Worm (Caenorhabditis elegans) whole organism, L3 larva: ENCODE data around the gene K02E10.5.

Experiments used
- ama-1 ChIP-seq: fragments of 150-350 bp; optimal IDR thresholded peaks from 2 replicates; lab custom pipeline; 2018
- egl-27 ChIP-seq: sonication (generic microtip); optimal IDR thresholded peaks from 4 replicates; lab custom pipeline; 2017; ENCODE audit warnings: missing biosample characterization, missing genetic modification reagents, missing genetic modification characterization
- fkh-10 ChIP-seq: sonication (generic microtip); optimal IDR thresholded peaks from 2 replicates; lab custom pipeline; 2017; ENCODE audit warnings: missing biosample characterization, missing genetic modification reagents, missing genetic modification characterization
- fos-1 ChIP-seq: fragments of 150-350 bp; optimal IDR thresholded peaks from 2 replicates; lab custom pipeline; 2014; ENCODE audit warnings: missing biosample characterization, missing genetic modification characterization
- jun-1 ChIP-seq: fragments of 150-350 bp; optimal IDR thresholded peaks from 2 replicates; lab custom pipeline; 2014; ENCODE audit warnings: missing biosample characterization, missing genetic modification reagents, missing genetic modification characterization
- mdl-1 ChIP-seq: fragments of 150-350 bp; optimal IDR thresholded peaks from 2 replicates; lab custom pipeline; 2014; ENCODE audit warnings: missing biosample characterization, missing genetic modification characterization
- mml-1 ChIP-seq: fragments of 150-350 bp; sonication (generic microtip); optimal IDR thresholded peaks from 3 replicates; lab custom pipeline; 2014; ENCODE audit warnings: missing biosample characterization, missing genetic modification characterization
- nhr-11 ChIP-seq: fragments of 150-350 bp; optimal IDR thresholded peaks from 2 replicates; lab custom pipeline; 2014; ENCODE audit warnings: missing biosample characterization, missing genetic modification characterization
- nhr-237 ChIP-seq: fragments of 150-350 bp; optimal IDR thresholded peaks from 2 replicates; lab custom pipeline; 2014; ENCODE audit warnings: missing biosample characterization, missing genetic modification characterization
- snpc-4 ChIP-seq: fragments of 150-350 bp; optimal IDR thresholded peaks from 2 replicates; lab custom pipeline; 2014; ENCODE audit warnings: missing biosample characterization, missing genetic modification characterization
- zag-1 ChIP-seq: fragments of 150-350 bp; optimal IDR thresholded peaks from 2 replicates; lab custom pipeline; 2014; ENCODE audit warnings: missing biosample characterization, missing genetic modification characterization
- ztf-11 ChIP-seq: fragments of 150-350 bp; optimal IDR thresholded peaks from 2 replicates; lab custom pipeline; 2014; ENCODE audit warnings: missing biosample characterization, missing genetic modification characterization

DNA sequence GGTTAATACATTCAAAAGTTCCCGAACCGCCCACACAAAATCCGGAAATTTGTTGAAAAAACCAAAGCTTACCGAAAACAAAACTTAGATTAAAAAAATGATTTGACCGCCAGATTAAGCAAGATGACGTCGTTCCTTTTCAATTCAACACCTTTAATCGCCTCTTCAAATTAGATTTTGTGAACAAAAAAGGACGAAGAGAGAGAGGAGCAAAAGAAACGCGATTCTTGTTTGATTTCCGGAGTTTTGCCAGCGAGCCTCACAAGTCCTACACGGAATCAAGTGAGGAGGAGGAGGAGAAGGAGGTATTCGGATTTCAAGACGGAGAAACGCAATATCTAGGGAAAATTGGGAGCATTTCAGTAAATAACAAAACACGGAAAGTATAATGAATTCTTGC, 21.3 kb downstream of the K02E10.5 start:
- TF ChIP-seq fos-1 (tag; lab: Kevin White, UChicago) = no peak
- TF ChIP-seq fkh-10 (GFP tag; lab: Kevin White, UChicago) = peak; percentile 76
- no peak for TF ChIP-seq mml-1
- no peak for TF ChIP-seq jun-1 (tag; lab: Kevin White, UChicago)
- no peak for TF ChIP-seq snpc-4
- no peak for TF ChIP-seq ama-1
- TF ChIP-seq nhr-11 (tag; lab: Kevin White, UChicago) = no peak
- no peak for TF ChIP-seq egl-27
- TF ChIP-seq zag-1 (tag; lab: Kevin White, UChicago) = no peak
- TF ChIP-seq mdl-1 (tag; lab: Kevin White, UChicago) = no peak
- TF ChIP-seq nhr-237 = no peak
- TF ChIP-seq ztf-11 (tag; lab: Kevin White, UChicago) = no peak
